Fruit fly (Drosophila melanogaster) whole organism, embryonic: Measurements from ENCODE around the gene cmet.

ENCODE experiments used
- B-H1 ChIP-seq: fragments of 200-800 bp; sonication (Bioruptor generic); IDR thresholded peaks from 3 replicates; pipeline ENCODE4 v1.3.6; 2022; ENCODE audit warnings: missing biosample characterization, missing genetic modification characterization
- CG10431 ChIP-seq: fragments of 200-800 bp; sonication (Bioruptor generic); optimal IDR thresholded peaks from 3 replicates; lab custom pipeline; 2018; ENCODE audit warnings: missing biosample characterization, mild to moderate bottlenecking, missing genetic modification characterization
- CG11456 ChIP-seq: fragments of 200-800 bp; sonication (Bioruptor generic); IDR thresholded peaks from 3 replicates; pipeline ENCODE4 v1.3.6; 2022; ENCODE audit warnings: missing biosample characterization, missing genetic modification characterization
- CG11504 ChIP-seq: fragments of 200-800 bp; sonication (Bioruptor generic); optimal IDR thresholded peaks from 3 replicates; lab custom pipeline; 2019; ENCODE audit warnings: missing biosample characterization, mild to moderate bottlenecking, missing genetic modification characterization, moderate library complexity
- CG1233 ChIP-seq: fragments of 200-800 bp; sonication (Bioruptor generic); optimal IDR thresholded peaks from 4 replicates; lab custom pipeline; 2018; ENCODE audit warnings: missing biosample characterization, mild to moderate bottlenecking, missing genetic modification characterization
- CG13287 ChIP-seq: fragments of 200-800 bp; sonication (Bioruptor generic); IDR thresholded peaks from 2 replicates; pipeline ENCODE4 v1.3.6; 2022; ENCODE audit warnings: missing biosample characterization, missing genetic modification characterization; ENCODE audit not compliant: partially characterized antibody
- CG13624 ChIP-seq: fragments of 200-800 bp; sonication (Bioruptor generic); optimal IDR thresholded peaks from 2 replicates; lab custom pipeline; 2016; ENCODE audit warnings: missing biosample characterization, missing genetic modification characterization
- CG16815 ChIP-seq: fragments of 200-800 bp; sonication (Bioruptor generic); optimal IDR thresholded peaks from 3 replicates; lab custom pipeline; 2017; ENCODE audit warnings: missing biosample characterization, mild to moderate bottlenecking, missing genetic modification characterization
- CG18011 ChIP-seq: fragments of 200-800 bp; sonication (Bioruptor generic); optimal IDR thresholded peaks from 2 replicates; lab custom pipeline; 2017; ENCODE audit warnings: missing biosample characterization, missing genetic modification characterization, mild to moderate bottlenecking, moderate library complexity, missing genotype
- CG32772 ChIP-seq: fragments of 200-800 bp; sonication (Bioruptor generic); IDR thresholded peaks from 2 replicates; pipeline ENCODE4 v1.3.6; 2022; ENCODE audit warnings: missing biosample characterization, missing genetic modification characterization
- CG33557 ChIP-seq: fragments of 200-800 bp; sonication (Bioruptor generic); optimal IDR thresholded peaks from 2 replicates; lab custom pipeline; 2019; ENCODE audit warnings: missing biosample characterization, mild to moderate bottlenecking, missing genetic modification characterization, moderate library complexity
- CG6272 ChIP-seq: fragments of 200-800 bp; sonication (Bioruptor generic); IDR thresholded peaks from 2 replicates; pipeline ENCODE4 v1.3.6; 2022; ENCODE audit warnings: missing biosample characterization, missing genetic modification characterization
- CG7372 ChIP-seq: fragments of 200-800 bp; sonication (Bioruptor generic); IDR thresholded peaks from 2 replicates; pipeline ENCODE4 v1.3.6; 2022; ENCODE audit warnings: missing biosample characterization, missing genetic modification characterization
- CG7987 ChIP-seq: fragments of 200-800 bp; sonication (Bioruptor generic); optimal IDR thresholded peaks from 2 replicates; lab custom pipeline; 2018; ENCODE audit warnings: missing biosample characterization, mild to moderate bottlenecking, missing genetic modification characterization, moderate library complexity
- CG8089 ChIP-seq: fragments of 200-800 bp; sonication (Bioruptor generic); optimal IDR thresholded peaks from 3 replicates; lab custom pipeline; 2016; ENCODE audit warnings: missing biosample characterization, missing genetic modification characterization
- CG8944 ChIP-seq: fragments of 200-800 bp; sonication (Bioruptor generic); optimal IDR thresholded peaks from 3 replicates; lab custom pipeline; 2016; ENCODE audit warnings: missing biosample characterization, missing genetic modification characterization
- CG9727 ChIP-seq: fragments of 200-800 bp; sonication (Bioruptor generic); optimal IDR thresholded peaks from 3 replicates; lab custom pipeline; 2017; ENCODE audit warnings: missing biosample characterization, mild to moderate bottlenecking, missing genetic modification characterization
- Dek ChIP-seq: fragments of 200-800 bp; sonication (Bioruptor generic); optimal IDR thresholded peaks from 3 replicates; lab custom pipeline; 2019; ENCODE audit warnings: missing biosample characterization, mild to moderate bottlenecking, missing genetic modification characterization, moderate library complexity
- Dip2 ChIP-seq: fragments of 200-800 bp; sonication (Bioruptor generic); IDR thresholded peaks from 2 replicates; pipeline ENCODE4 v1.3.6; 2022; ENCODE audit warnings: missing biosample characterization, missing genetic modification characterization
- Fer2 ChIP-seq: fragments of 200-800 bp; sonication (Bioruptor generic); optimal IDR thresholded peaks from 2 replicates; lab custom pipeline; 2018; ENCODE audit warnings: missing biosample characterization, mild to moderate bottlenecking, missing genetic modification characterization, moderate library complexity
- HLHmδ ChIP-seq: fragments of 200-800 bp; sonication (Bioruptor generic); optimal IDR thresholded peaks from 2 replicates; lab custom pipeline; 2018; ENCODE audit warnings: missing biosample characterization, mild to moderate bottlenecking, missing genetic modification characterization, moderate library complexity
- Hey ChIP-seq: fragments of 200-800 bp; sonication (Bioruptor generic); optimal IDR thresholded peaks from 3 replicates; lab custom pipeline; 2018; ENCODE audit warnings: missing biosample characterization, mild to moderate bottlenecking, missing genetic modification characterization
- Hmx ChIP-seq: fragments of 200-800 bp; sonication (Bioruptor generic); optimal IDR thresholded peaks from 2 replicates; lab custom pipeline; 2016; ENCODE audit warnings: missing biosample characterization, missing genetic modification characterization
- NFAT ChIP-seq: fragments of 200-800 bp; sonication (Bioruptor generic); IDR thresholded peaks from 2 replicates; pipeline ENCODE4 v1.3.6; 2022; ENCODE audit warnings: missing biosample characterization, missing genetic modification characterization
- Sox100B ChIP-seq: fragments of 200-800 bp; sonication (Bioruptor generic); optimal IDR thresholded peaks from 3 replicates; lab custom pipeline; 2018; ENCODE audit warnings: missing biosample characterization, mild to moderate bottlenecking, missing genetic modification characterization
- Spps ChIP-seq: fragments of 200-800 bp; sonication (Bioruptor generic); optimal IDR thresholded peaks from 2 replicates; lab custom pipeline; 2018; ENCODE audit warnings: missing biosample characterization, mild to moderate bottlenecking, missing genetic modification characterization
- Sry-β ChIP-seq: fragments of 200-800 bp; sonication (Bioruptor generic); optimal IDR thresholded peaks from 2 replicates; lab custom pipeline; 2018; ENCODE audit warnings: missing biosample characterization, mild to moderate bottlenecking, missing genetic modification characterization, moderate library complexity
- Vsx1 ChIP-seq: fragments of 200-800 bp; sonication (Bioruptor generic); optimal IDR thresholded peaks from 2 replicates; lab custom pipeline; 2017; ENCODE audit warnings: missing biosample characterization, mild to moderate bottlenecking, missing genetic modification characterization, missing genetic modification reagents
- Xbp1 ChIP-seq: fragments of 200-800 bp; sonication (Bioruptor generic); optimal IDR thresholded peaks from 3 replicates; lab custom pipeline; 2016; ENCODE audit warnings: missing biosample characterization, mild to moderate bottlenecking, missing genetic modification characterization
- abd-A ChIP-seq: fragments of 200-800 bp; sonication (Bioruptor generic); optimal IDR thresholded peaks from 3 replicates; lab custom pipeline; 2019; ENCODE audit warnings: missing biosample characterization, mild to moderate bottlenecking, missing genetic modification characterization, moderate library complexity
- cad ChIP-seq: fragments of >200 bp; optimal IDR thresholded peaks from 2 replicates; lab custom pipeline; 2017; ENCODE audit warnings: missing biosample characterization, missing genetic modification characterization
- crc ChIP-seq: fragments of 200-800 bp; sonication (Bioruptor generic); optimal IDR thresholded peaks from 2 replicates; lab custom pipeline; 2016; ENCODE audit warnings: missing biosample characterization, missing genetic modification characterization
- danr ChIP-seq: fragments of 200-800 bp; sonication (Bioruptor generic); IDR thresholded peaks from 2 replicates; pipeline ENCODE4 v1.3.6; 2022; ENCODE audit warnings: missing biosample characterization, missing genetic modification characterization
- dmrt99B ChIP-seq: fragments of 200-800 bp; sonication (Bioruptor generic); optimal IDR thresholded peaks from 2 replicates; lab custom pipeline; 2018; ENCODE audit warnings: missing biosample characterization, mild to moderate bottlenecking, missing genetic modification characterization, moderate library complexity
- ems ChIP-seq: fragments of 200-800 bp; sonication (Bioruptor generic); optimal IDR thresholded peaks from 3 replicates; lab custom pipeline; 2016; ENCODE audit warnings: missing biosample characterization, missing genetic modification characterization
- eve ChIP-seq, 2 experiments: fragments of >200 bp; optimal IDR thresholded peaks; 2 replicates each; lab custom pipeline; 2017; ENCODE audit warnings: missing biosample characterization in 2 of 2, missing genetic modification characterization in 2 of 2
- eyg ChIP-seq: fragments of 200-800 bp; sonication (Bioruptor generic); optimal IDR thresholded peaks from 3 replicates; lab custom pipeline; 2016; ENCODE audit warnings: missing biosample characterization, missing genetic modification characterization
- ftz-f1 ChIP-seq: fragments of 200-800 bp; sonication (Bioruptor generic); optimal IDR thresholded peaks from 2 replicates; lab custom pipeline; 2016; ENCODE audit warnings: missing biosample characterization, missing genetic modification characterization
- ham ChIP-seq: fragments of 200-800 bp; sonication (Bioruptor generic); IDR thresholded peaks from 2 replicates; pipeline ENCODE4 v1.3.6; 2022; ENCODE audit warnings: missing biosample characterization, missing genetic modification characterization
- her ChIP-seq: fragments of 200-800 bp; sonication (Bioruptor generic); optimal IDR thresholded peaks from 2 replicates; lab custom pipeline; 2016; ENCODE audit warnings: missing biosample characterization, missing genetic modification characterization
- inv ChIP-seq: fragments of 200-800 bp; sonication (Bioruptor generic); IDR thresholded peaks from 2 replicates; pipeline ENCODE4 v1.3.6; 2022; ENCODE audit warnings: missing biosample characterization, missing genetic modification characterization; ENCODE audit not compliant: partially characterized antibody
- maf-S ChIP-seq: fragments of 200-800 bp; sonication (Bioruptor generic); optimal IDR thresholded peaks from 2 replicates; lab custom pipeline; 2016; ENCODE audit warnings: missing biosample characterization, missing genetic modification characterization
- mam ChIP-seq: fragments of 200-800 bp; sonication (Bioruptor generic); optimal IDR thresholded peaks from 3 replicates; lab custom pipeline; 2016; ENCODE audit warnings: missing biosample characterization, missing genetic modification characterization
- pan ChIP-seq, 4 experiments: fragments of >200 bp in 3 of 4; fragments of 200-800 bp in 1 of 4; sonication (Bioruptor generic) in 1 of 4; optimal IDR thresholded peaks in 3 of 4; IDR thresholded peaks in 1 of 4; 2 replicates each; pipeline versions ENCODE4 v1.3.6 to Lab custom; 2017 to 2022; ENCODE audit warnings: missing biosample characterization in 2 of 4, missing genetic modification characterization in 2 of 4, mixed read lengths in 1 of 4
- pum ChIP-seq: fragments of 200-800 bp; sonication (Bioruptor generic); optimal IDR thresholded peaks from 2 replicates; lab custom pipeline; 2016; ENCODE audit warnings: missing biosample characterization, missing genetic modification characterization
- salm ChIP-seq: fragments of 200-800 bp; sonication (Bioruptor generic); optimal IDR thresholded peaks from 2 replicates; lab custom pipeline; 2018; ENCODE audit warnings: missing biosample characterization, mild to moderate bottlenecking, missing genetic modification characterization
- sisA ChIP-seq: fragments of 200-800 bp; sonication (Bioruptor generic); IDR thresholded peaks from 2 replicates; pipeline ENCODE4 v1.3.6; 2022; ENCODE audit warnings: missing biosample characterization, missing genetic modification characterization
- slou ChIP-seq: fragments of 200-800 bp; sonication (Bioruptor generic); optimal IDR thresholded peaks from 3 replicates; lab custom pipeline; 2016; ENCODE audit warnings: missing biosample characterization, missing genetic modification characterization
- stc ChIP-seq: fragments of 200-800 bp; sonication (Bioruptor generic); IDR thresholded peaks from 2 replicates; pipeline ENCODE4 v1.3.6; 2022; ENCODE audit warnings: missing biosample characterization, missing genetic modification characterization
- vfl ChIP-seq: fragments of 200-800 bp; sonication (Bioruptor generic); optimal IDR thresholded peaks from 2 replicates; lab custom pipeline; 2016; ENCODE audit warnings: missing biosample characterization, missing genetic modification characterization

cmet gene

DNA sequence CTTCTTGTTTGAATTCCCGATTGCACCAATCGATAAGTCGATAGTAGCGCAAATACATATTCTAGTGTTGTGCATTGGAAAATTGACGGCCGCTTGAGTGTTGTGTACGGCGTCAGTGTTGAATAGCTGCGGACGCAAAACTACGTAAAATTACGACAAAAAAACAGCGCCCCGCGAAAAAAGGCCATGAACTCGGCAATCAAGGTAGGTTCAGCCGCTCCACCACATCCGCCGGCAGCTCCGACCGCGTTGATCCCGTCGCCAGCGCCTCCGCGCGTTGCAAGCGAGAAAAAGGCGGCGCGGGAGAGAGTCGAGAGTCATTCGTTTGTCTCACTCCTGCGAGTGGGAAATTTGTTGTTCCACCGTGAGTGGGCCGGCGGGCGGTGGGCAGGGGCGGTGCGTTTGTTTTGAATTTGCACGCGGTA, 9.1 kb upstream of the cmet start, which contains the start of gene CG33695 (continued):
- peak; percentile 68 for TF ChIP-seq pum (GFP tag; lab: Kevin White, UChicago)
- TF ChIP-seq CG1233 (GFP tag; lab: Kevin White, UChicago): no peak
- peak; percentile 84 for TF ChIP-seq ems
- peak; percentile 81; the same call in 1 of the 2 replicates for TF ChIP-seq NFAT
- TF ChIP-seq CG10431: peak; percentile 9
- TF ChIP-seq stc: 0 out of 2 replicates have a peak, but pooled peaks have one; percentile 40
- TF ChIP-seq Sox100B (GFP tag; lab: Kevin White, UChicago): no peak
- TF ChIP-seq Dip2 (GFP tag; lab: Robert Waterston, UW): no peak
- TF ChIP-seq CG33557 (GFP tag; lab: Kevin White, UChicago): peak; percentile 47
- TF ChIP-seq CG8944 (GFP tag; lab: Kevin White, UChicago): peak; percentile 62
- TF ChIP-seq CG7987: peak; percentile 50
- TF ChIP-seq CG18011: peak; percentile 44
- peak; percentile 14 for TF ChIP-seq Fer2
- TF ChIP-seq ftz-f1: peak; percentile 88
- TF ChIP-seq her (GFP tag; lab: Kevin White, UChicago): peak; percentile 89
- no peak for TF ChIP-seq B-H1
- TF ChIP-seq CG7372: 0 out of 2 replicates have a peak, but pooled peaks have one; percentile 10
- TF ChIP-seq Hey: no peak
- TF ChIP-seq ham: no peak
- peak; percentile 42 for TF ChIP-seq CG16815
- no peak for TF ChIP-seq Vsx1 (GFP tag; lab: Kevin White, UChicago)
- no peak for TF ChIP-seq dmrt99B (tag; lab: Kevin White, UChicago)
- no peak for TF ChIP-seq Hmx (GFP tag; lab: Kevin White, UChicago)
- TF ChIP-seq crc (GFP tag; lab: Kevin White, UChicago): peak; percentile 35
- no peak for TF ChIP-seq pan (optimal IDR thresholded peaks at IDR 0.05; lab: Kevin White, UChicago)
- TF ChIP-seq pan (GFP tag; optimal IDR thresholded peaks at IDR 0.05 in 1 of 2, IDR thresholded peaks at IDR 0.05 in 1 of 2): peak in 1 of 2 experiments; percentile 22
- TF ChIP-seq CG32772 (GFP tag; lab: Robert Waterston, UW): no peak
- no peak for TF ChIP-seq eve (GFP tag; optimal IDR thresholded peaks at IDR 0.05; lab: Kevin White, UChicago)
- TF ChIP-seq Spps (tag; lab: Kevin White, UChicago): no peak
- peak; percentile 68; the same call in 2 of the 3 replicates for TF ChIP-seq CG11456
- TF ChIP-seq mam (GFP tag; lab: Kevin White, UChicago): peak; percentile 85
- TF ChIP-seq Xbp1 (GFP tag; lab: Kevin White, UChicago): peak; percentile 75
- peak; percentile 17 for TF ChIP-seq slou (GFP tag; lab: Kevin White, UChicago)
- TF ChIP-seq cad (GFP tag; lab: Kevin White, UChicago): no peak
- TF ChIP-seq CG13624 (GFP tag; lab: Kevin White, UChicago): peak; percentile 87
- TF ChIP-seq eyg (GFP tag; lab: Kevin White, UChicago): peak; percentile 45
- peak; percentile 11 for TF ChIP-seq Sry-β (GFP tag; lab: Kevin White, UChicago)
- TF ChIP-seq CG13287 (GFP tag; lab: Robert Waterston, UW): peak; percentile 87
- peak; percentile 45; the same call in 1 of the 2 replicates for TF ChIP-seq sisA (GFP tag; lab: Robert Waterston, UW)
- no peak for TF ChIP-seq abd-A (tag; lab: Kevin White, UChicago)
- peak; percentile 29 for TF ChIP-seq CG8089
- TF ChIP-seq CG9727 (GFP tag; lab: Kevin White, UChicago): no peak
- TF ChIP-seq CG6272 (GFP tag; lab: Robert Waterston, UW): peak; percentile 52; the same call in 1 of the 2 replicates
- TF ChIP-seq CG11504 (tag; lab: Kevin White, UChicago): no peak
- TF ChIP-seq vfl (GFP tag; lab: Kevin White, UChicago): peak; percentile 72
- no peak for TF ChIP-seq HLHmδ (GFP tag; lab: Kevin White, UChicago)
- no peak for TF ChIP-seq salm (tag; lab: Kevin White, UChicago)
- no peak for TF ChIP-seq danr (GFP tag; lab: Robert Waterston, UW)
- TF ChIP-seq inv: 0 out of 2 replicates have a peak, but pooled peaks have one; percentile 48
- peak; percentile 0 for TF ChIP-seq Dek (tag; lab: Kevin White, UChicago)
- peak; percentile 76 for TF ChIP-seq maf-S
